Worm (Caenorhabditis elegans) whole organism, early embryonic: ENCODE measurements around the gene olrn-1.

Source experiments
- B0310.2 ChIP-seq: sonication (generic microtip); optimal IDR thresholded peaks from 2 replicates; lab custom pipeline; 2016; ENCODE audit warnings: mild to moderate bottlenecking, missing genetic modification characterization, missing compliant biosample characterization
- F13C5.2 ChIP-seq: sonication (generic microtip); optimal IDR thresholded peaks from 2 replicates; lab custom pipeline; 2017; ENCODE audit warnings: mild to moderate bottlenecking, missing genetic modification characterization, inconsistent platforms, missing compliant biosample characterization
- ama-1 ChIP-seq: fragments of 150-350 bp; optimal IDR thresholded peaks from 2 replicates; lab custom pipeline; 2014
- ceh-13 ChIP-seq: fragments of 200-800 bp; sonication (Bioruptor generic); optimal IDR thresholded peaks from 2 replicates; lab custom pipeline; 2018; ENCODE audit warnings: mild to moderate bottlenecking, missing genetic modification characterization, missing compliant biosample characterization
- flt-1 ChIP-seq: fragments of 200-800 bp; sonication (Bioruptor generic); IDR thresholded peaks from 2 replicates; pipeline ENCODE4 v1.3.6; 2022; ENCODE audit warnings: missing genetic modification characterization, missing compliant biosample characterization
- scrt-1 ChIP-seq: fragments of 200-800 bp; sonication (Bioruptor generic); IDR thresholded peaks from 2 replicates; pipeline ENCODE4 v1.3.6; 2022; ENCODE audit warnings: missing genetic modification characterization, missing compliant biosample characterization
- sea-1 ChIP-seq: fragments of 200-800 bp; sonication (Bioruptor generic); conservative IDR thresholded peaks from 2 replicates; pipeline ENCODE4 v1.3.6; 2022; ENCODE audit warnings: missing genetic modification characterization, missing compliant biosample characterization
- tbx-37 ChIP-seq: fragments of 200-800 bp; sonication (Bioruptor generic); conservative IDR thresholded peaks from 2 replicates; pipeline ENCODE4 v1.3.6; 2022; ENCODE audit warnings: missing genetic modification reagents, missing genetic modification characterization, missing compliant biosample characterization

DNA sequence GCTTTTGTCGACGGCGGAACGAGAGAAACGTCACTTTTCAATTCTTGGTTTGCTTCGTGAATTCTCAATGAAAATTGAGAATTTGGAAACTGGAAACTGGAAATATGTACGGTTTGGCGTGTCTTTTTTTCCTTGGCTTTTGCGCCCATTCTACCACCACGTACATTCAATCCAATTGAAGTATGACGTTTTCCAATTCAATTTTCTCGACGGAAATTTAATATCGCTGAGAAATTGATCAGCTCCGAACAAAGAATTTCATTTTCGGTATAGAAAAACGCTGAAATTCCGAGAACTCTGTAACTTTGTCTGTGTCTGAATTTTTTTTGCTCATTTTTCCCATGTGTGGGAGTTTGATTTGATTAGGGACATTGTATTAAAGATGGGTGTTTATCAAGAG, 4.2 kb upstream of the olrn-1 start:
- no peak for TF ChIP-seq ama-1 (lab: Kevin White, UChicago)
- no peak for TF ChIP-seq scrt-1 (GFP tag; lab: Robert Waterston, UW)
- TF ChIP-seq tbx-37 (GFP tag; lab: Robert Waterston, UW) = no peak
- TF ChIP-seq sea-1 (GFP tag; lab: Robert Waterston, UW) = no peak
- no peak for TF ChIP-seq B0310.2
- no peak for TF ChIP-seq F13C5.2 (tag; lab: Kevin White, UChicago)
- TF ChIP-seq ceh-13 (GFP tag; lab: Kevin White, UChicago) = no peak
- no peak for TF ChIP-seq flt-1 (GFP tag; lab: Robert Waterston, UW)
